Worm (Caenorhabditis elegans): ENCODE data around the gene saeg-1.
A peak's percentile ranks its signal among the peaks of the same experiment; 100 is the strongest.

Gene saeg-1

DNA sequence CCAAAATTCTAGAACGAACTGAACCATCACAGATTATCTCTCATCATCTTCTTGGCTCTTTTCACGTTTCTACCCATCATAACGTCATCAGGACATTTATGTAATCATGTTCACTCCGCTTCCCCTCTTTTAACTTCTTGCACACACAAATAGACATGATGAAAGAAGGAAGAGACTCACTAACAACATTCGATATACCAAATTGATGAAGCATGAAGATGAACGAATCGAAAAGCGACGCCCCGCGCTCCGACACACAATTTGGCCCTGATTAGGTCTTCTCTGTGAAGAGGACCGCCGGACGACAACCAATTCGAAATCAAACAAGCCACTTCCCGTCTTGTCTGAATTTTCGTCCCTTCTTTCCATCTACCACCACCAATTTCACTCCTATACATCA is 47.0 kb downstream of the saeg-1 start:
- TF ChIP-seq unc-42 (tag; optimal IDR thresholded peaks at IDR 0.05) (peak; percentile 67), elt-4 (tag; optimal IDR thresholded peaks at IDR 0.05) (no peak)

DNA sequence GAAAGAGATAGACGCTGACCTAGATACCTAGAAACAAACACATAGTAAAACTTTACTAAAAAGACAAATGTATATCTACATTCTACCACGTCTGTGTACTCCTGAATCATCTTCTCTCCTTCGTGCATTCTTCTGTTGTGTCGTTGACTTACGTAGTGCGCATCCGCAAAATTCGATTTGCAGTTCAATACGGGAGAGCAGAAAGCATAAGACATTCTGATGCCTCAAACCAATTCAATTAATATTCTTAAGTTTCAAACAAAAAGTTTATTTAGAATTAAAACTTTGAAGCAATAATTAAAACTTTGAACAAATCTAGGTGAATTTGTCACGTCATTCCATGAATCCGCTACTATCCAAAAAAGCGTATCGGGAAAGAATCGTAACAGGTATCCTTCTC is 48.7 kb downstream of the saeg-1 start:
- TF ChIP-seq hlh-6 (tag; optimal IDR thresholded peaks at IDR 0.05), result no peak
- peak; percentile 88 for TF ChIP-seq unc-42 (tag; optimal IDR thresholded peaks at IDR 0.05)

DNA sequence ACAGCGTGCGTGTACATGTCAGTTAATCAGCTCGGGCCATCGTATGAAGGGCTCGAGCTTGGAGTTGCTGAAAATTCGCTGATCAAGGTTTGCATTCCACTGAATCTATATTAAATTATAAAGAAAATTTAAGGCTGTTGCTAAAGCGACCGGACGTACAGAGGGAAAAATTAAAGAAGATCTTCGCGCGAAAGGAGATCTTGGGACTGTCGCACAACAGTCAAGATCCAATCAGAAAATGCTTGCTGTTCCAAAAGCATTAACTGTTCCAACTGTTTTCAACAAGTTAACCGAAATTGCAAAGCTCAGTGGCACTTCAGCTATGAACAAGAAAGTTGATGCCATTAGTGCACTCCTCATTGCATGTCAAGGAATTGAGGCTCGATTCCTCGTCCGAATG is 51.2 kb downstream of the saeg-1 start:
- TF ChIP-seq ceh-34 (tag; optimal IDR thresholded peaks at IDR 0.05), result no peak
- TF ChIP-seq hlh-15 (tag; optimal IDR thresholded peaks at IDR 0.05), result no peak
- TF ChIP-seq elt-4 (tag; optimal IDR thresholded peaks at IDR 0.05), result no peak
- no peak for TF ChIP-seq pros-1 (tag; optimal IDR thresholded peaks at IDR 0.05)
- TF ChIP-seq elt-2 (tag; optimal IDR thresholded peaks at IDR 0.05), result no peak
- no peak for TF ChIP-seq ceh-9 (tag; optimal IDR thresholded peaks at IDR 0.05)
- no peak for TF ChIP-seq ceh-30 (tag; optimal IDR thresholded peaks at IDR 0.05)

DNA sequence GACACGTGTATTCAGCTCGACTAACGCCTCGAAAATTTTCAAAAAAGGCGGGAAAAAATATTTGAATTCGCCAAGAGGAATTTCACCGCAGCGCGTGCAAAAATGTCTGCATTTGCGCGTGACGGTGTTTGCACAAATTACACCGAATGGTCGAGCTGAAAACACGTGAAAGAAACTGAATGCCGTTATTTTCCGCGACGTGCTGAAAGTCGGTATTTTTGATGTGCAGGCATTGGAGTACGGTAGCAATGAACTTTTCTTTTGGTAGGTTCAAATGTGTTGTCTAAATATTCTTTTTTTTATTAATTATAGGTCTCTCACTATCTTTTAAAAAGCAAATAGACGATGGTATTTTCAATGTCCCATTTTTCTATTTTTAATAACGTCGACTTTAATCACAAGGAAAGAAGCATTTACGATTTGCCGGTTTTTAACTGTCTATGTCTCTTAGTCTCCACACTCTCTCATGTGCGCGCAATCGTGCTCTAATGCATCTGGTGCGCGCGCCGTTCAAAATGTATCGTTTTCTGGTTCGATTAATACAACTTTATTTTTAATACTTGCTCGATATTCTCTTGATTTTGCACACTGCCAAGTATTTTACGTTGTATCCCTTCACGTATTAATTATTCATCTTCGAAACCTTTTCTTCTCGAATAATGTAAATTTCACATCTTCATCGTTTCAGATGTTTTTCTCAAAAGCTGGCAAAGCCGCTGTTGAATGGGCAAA is 51.9 kb downstream of the saeg-1 start, which contains the start of the genes C29A12.1 and lig-1:
TSS of gene C29A12.1 (minus strand) at position 63 of the 732 bp plus-strand sequence.
TSS of gene lig-1 (plus strand) at position 682 of the 732 bp plus-strand sequence.
- TF ChIP-seq ceh-31 (tag; optimal IDR thresholded peaks at IDR 0.05), result peak; percentile 16
- TF ChIP-seq ceh-22 (tag; optimal IDR thresholded peaks at IDR 0.05), result no peak

DNA sequence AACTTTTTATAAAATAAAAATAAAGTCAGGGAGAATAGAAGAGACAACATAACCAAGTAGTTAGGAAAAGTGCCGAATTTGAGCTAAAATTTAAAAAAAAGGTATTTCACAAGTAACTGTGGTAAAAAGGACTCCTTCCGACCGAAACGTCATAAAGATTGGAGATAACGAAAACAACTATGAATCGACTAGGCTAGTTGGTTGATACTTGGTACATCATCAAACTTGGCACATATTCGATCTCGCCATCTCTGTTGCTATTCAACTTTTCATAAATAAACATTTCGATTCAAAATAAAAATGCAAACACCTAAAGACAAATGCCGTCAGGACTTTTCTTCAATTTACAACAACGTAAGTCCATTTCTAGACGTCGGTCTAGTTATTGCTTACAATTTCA is 53.7 kb downstream of the saeg-1 start, which contains the start of gene C29A12.22:
TSS of gene C29A12.22 (plus strand) at position 301 of the 400 bp plus-strand sequence.
- TF ChIP-seq che-1 (tag; optimal IDR thresholded peaks at IDR 0.05) (no peak), tbx-2 (tag; optimal IDR thresholded peaks at IDR 0.05) (no peak), dmd-4 (tag; optimal IDR thresholded peaks at IDR 0.05; ENCODE audit: borderline replicate concordance) (no peak), nfya-1 (tag; optimal IDR thresholded peaks at IDR 0.05) (no peak), pat-9 (tag; optimal IDR thresholded peaks at IDR 0.05) (no peak), hlh-6 (tag; optimal IDR thresholded peaks at IDR 0.05) (no peak), ets-4 (tag; optimal IDR thresholded peaks at IDR 0.05) (no peak), pha-4 (tag; optimal IDR thresholded peaks at IDR 0.05) (no peak)

DNA sequence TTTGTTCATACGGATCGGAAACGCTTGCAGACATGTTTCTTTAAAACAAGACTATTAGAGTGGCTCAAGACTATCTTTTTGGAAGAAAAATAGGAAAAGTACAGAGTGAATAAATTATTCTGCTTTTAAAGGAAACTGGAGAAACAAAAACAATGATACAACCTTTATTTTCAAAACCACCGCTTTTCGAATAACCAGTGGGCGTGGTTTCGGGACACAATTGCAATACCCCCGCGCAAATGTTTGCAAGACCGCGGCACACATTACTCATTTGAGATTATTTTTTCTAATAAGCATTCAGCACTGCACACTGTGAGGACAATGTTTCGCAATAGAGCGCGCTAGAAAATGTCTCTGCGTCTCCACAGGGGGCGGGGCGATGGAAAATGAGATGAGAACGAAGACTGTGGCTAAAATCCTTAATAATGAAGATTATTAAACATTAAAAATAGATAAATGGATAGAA is 57.6 kb downstream of the saeg-1 start, which contains the start of gene plrg-1:
TSS of gene plrg-1 (minus strand) at position 51 of the 466 bp plus-strand sequence.
- peak; percentile 71 for TF ChIP-seq gmeb-2 (tag; optimal IDR thresholded peaks at IDR 0.05)
- TF ChIP-seq ceh-34 (tag; optimal IDR thresholded peaks at IDR 0.05), result peak; percentile 94
- TF ChIP-seq ceh-2 (tag; optimal IDR thresholded peaks at IDR 0.05), result peak; percentile 88
- peak; percentile 77 for TF ChIP-seq F13H6.1 (tag; optimal IDR thresholded peaks at IDR 0.05)
- TF ChIP-seq pha-4 (tag; optimal IDR thresholded peaks at IDR 0.05), result no peak
- TF ChIP-seq pat-9 (tag; optimal IDR thresholded peaks at IDR 0.05), result peak; percentile 83
- peak; percentile 22 for TF ChIP-seq fkh-10 (GFP tag; optimal IDR thresholded peaks at IDR 0.05)
- TF ChIP-seq Y22D7AL.16 (tag; optimal IDR thresholded peaks at IDR 0.05), result peak; percentile 63
- TF ChIP-seq ceh-24 (tag; optimal IDR thresholded peaks at IDR 0.05), result no peak
- peak; percentile 86 for TF ChIP-seq ceh-18 (tag; optimal IDR thresholded peaks at IDR 0.05)
- TF ChIP-seq syd-9 (tag; optimal IDR thresholded peaks at IDR 0.05), result peak; percentile 79
- no peak for TF ChIP-seq ceh-9 (tag; optimal IDR thresholded peaks at IDR 0.05)
- TF ChIP-seq sox-4 (tag; optimal IDR thresholded peaks at IDR 0.05), result peak; percentile 85
- peak; percentile 60 for TF ChIP-seq ets-4 (tag; optimal IDR thresholded peaks at IDR 0.05)
- peak; percentile 93 for TF ChIP-seq ceh-31 (tag; optimal IDR thresholded peaks at IDR 0.05)
- peak; percentile 57 for TF ChIP-seq npax-4 (tag; optimal IDR thresholded peaks at IDR 0.05)
- peak; percentile 53 for TF ChIP-seq tbx-7 (tag; optimal IDR thresholded peaks at IDR 0.05)
- no peak for TF ChIP-seq hlh-13 (GFP tag; optimal IDR thresholded peaks at IDR 0.05)
- peak; percentile 74 for TF ChIP-seq C38D4.7 (GFP tag; optimal IDR thresholded peaks at IDR 0.05)
- peak; percentile 82 for TF ChIP-seq ceh-6 (GFP tag; optimal IDR thresholded peaks at IDR 0.05)
- no peak for TF ChIP-seq ceh-30 (tag; optimal IDR thresholded peaks at IDR 0.05)
- TF ChIP-seq ahr-1 (tag; optimal IDR thresholded peaks at IDR 0.05), result peak; percentile 73
- TF ChIP-seq nfya-1 (tag; optimal IDR thresholded peaks at IDR 0.05), result peak; percentile 91
- TF ChIP-seq hlh-30 (tag; optimal IDR thresholded peaks at IDR 0.05; ENCODE audit: insufficient read depth), result peak; percentile 70
- TF ChIP-seq ama-1 (optimal IDR thresholded peaks at IDR 0.05), result no peak
- peak; percentile 71 for TF ChIP-seq unc-42 (tag; optimal IDR thresholded peaks at IDR 0.05)
- peak; percentile 91 for TF ChIP-seq hlh-6 (tag; optimal IDR thresholded peaks at IDR 0.05)
- peak; percentile 89 for TF ChIP-seq ref-2 (tag; optimal IDR thresholded peaks at IDR 0.05)
- TF ChIP-seq zip-5 (tag; optimal IDR thresholded peaks at IDR 0.05), result peak; percentile 63
- peak; percentile 90 for TF ChIP-seq rnt-1 (tag; optimal IDR thresholded peaks at IDR 0.05)
- peak; percentile 76 for TF ChIP-seq eyg-1 (tag; optimal IDR thresholded peaks at IDR 0.05)
- TF ChIP-seq sdc-2 (tag; optimal IDR thresholded peaks at IDR 0.05), result peak; percentile 79

All from whole organism, late embryonic.